Fruit fly (Drosophila melanogaster): ENCODE results near the gene EndoA.
A peak's percentile ranks its signal among the peaks of the same experiment; 100 is the strongest.

Gene EndoA

dm6 chr3R:18905921-18906878 lies at the start of gene EndoA (continued):
- peak; percentile 67 for TF ChIP-seq unc-4 (GFP tag; IDR thresholded peaks at IDR 0.05; ENCODE audit: partially characterized antibody)
- peak; percentile 16 for TF ChIP-seq CG9609 (GFP tag; optimal IDR thresholded peaks at IDR 0.05)
- peak; percentile 49 for TF ChIP-seq trem (tag; optimal IDR thresholded peaks at IDR 0.05)
- TF ChIP-seq CG17829 (tag; optimal IDR thresholded peaks at IDR 0.05): peak; percentile 72
- 0 out of 2 replicates have a peak, but pooled peaks have one; percentile 19 for TF ChIP-seq gsb (GFP tag; IDR thresholded peaks at IDR 0.05)
- peak; percentile 79 for TF ChIP-seq YL-1 (GFP tag; optimal IDR thresholded peaks at IDR 0.05)
- peak; percentile 44 for TF ChIP-seq zfh2 (GFP tag; optimal IDR thresholded peaks at IDR 0.05)
- peak; percentile 4; the same call in 1 of the 3 replicates for TF ChIP-seq CG11456 (GFP tag; IDR thresholded peaks at IDR 0.05)
- TF ChIP-seq Hmr (GFP tag; optimal IDR thresholded peaks at IDR 0.05): peak; percentile 78
- TF ChIP-seq danr (GFP tag; IDR thresholded peaks at IDR 0.05): no peak
- TF ChIP-seq Mrtf (GFP tag; IDR thresholded peaks at IDR 0.05): no peak
- peak; percentile 65 for TF ChIP-seq CG2116 (GFP tag; optimal IDR thresholded peaks at IDR 0.05)
- peak; percentile 71 for TF ChIP-seq nmo (GFP tag; optimal IDR thresholded peaks at IDR 0.05)
- peak; percentile 37 for TF ChIP-seq Xbp1 (GFP tag; optimal IDR thresholded peaks at IDR 0.05)
- TF ChIP-seq gro (GFP tag; optimal IDR thresholded peaks at IDR 0.05): no peak
- TF ChIP-seq knrl (GFP tag; IDR thresholded peaks at IDR 0.05; ENCODE audit: partially characterized antibody): peak; percentile 74
- peak; percentile 2 for TF ChIP-seq CG1602 (GFP tag; optimal IDR thresholded peaks at IDR 0.05)
- peak; percentile 24 for TF ChIP-seq kah (GFP tag; optimal IDR thresholded peaks at IDR 0.05)
- no peak for TF ChIP-seq vfl (GFP tag; optimal IDR thresholded peaks at IDR 0.05)
- TF ChIP-seq pnt (GFP tag; optimal IDR thresholded peaks at IDR 0.05): no peak
- TF ChIP-seq Sin3A (optimal IDR thresholded peaks at IDR 0.05): peak; percentile 18
- peak; percentile 68; the same call in 2 of the 3 replicates for TF ChIP-seq hb (GFP tag; IDR thresholded peaks at IDR 0.05; ENCODE audit: partially characterized antibody)
- TF ChIP-seq Drgx (GFP tag; IDR thresholded peaks at IDR 0.05): peak; percentile 58
- peak; percentile 61 for TF ChIP-seq CG2120 (GFP tag; optimal IDR thresholded peaks at IDR 0.05)
- TF ChIP-seq NFAT (GFP tag; IDR thresholded peaks at IDR 0.05): peak; percentile 24; the same call in 1 of the 2 replicates
- TF ChIP-seq CG10267 (tag; optimal IDR thresholded peaks at IDR 0.05): peak; percentile 64
- peak; percentile 22 for TF ChIP-seq Sox100B (GFP tag; optimal IDR thresholded peaks at IDR 0.05)
- TF ChIP-seq dati (GFP tag; IDR thresholded peaks at IDR 0.05): no peak
- TF ChIP-seq CG18599 (GFP tag; optimal IDR thresholded peaks at IDR 0.05): peak; percentile 61
- no peak for TF ChIP-seq Lim3 (GFP tag; IDR thresholded peaks at IDR 0.05)
- TF ChIP-seq CG17361 (GFP tag; IDR thresholded peaks at IDR 0.05): peak; percentile 74
- TF ChIP-seq Hr39 (optimal IDR thresholded peaks at IDR 0.05): no peak
- peak; percentile 5 for TF ChIP-seq ERR (GFP tag; optimal IDR thresholded peaks at IDR 0.05)
- peak; percentile 42 for TF ChIP-seq ftz-f1 (GFP tag; optimal IDR thresholded peaks at IDR 0.05)
- TF ChIP-seq Hsf (GFP tag; optimal IDR thresholded peaks at IDR 0.05): peak; percentile 5
- peak; percentile 16 for TF ChIP-seq CTCF (GFP tag; optimal IDR thresholded peaks at IDR 0.05)
- TF ChIP-seq gsb-n (tag; optimal IDR thresholded peaks at IDR 0.05): peak; percentile 65
- peak; percentile 51 for TF ChIP-seq CG10543 (GFP tag; optimal IDR thresholded peaks at IDR 0.05)
- TF ChIP-seq Dfd (GFP tag; optimal IDR thresholded peaks at IDR 0.05): no peak
- TF ChIP-seq H15 (GFP tag; IDR thresholded peaks at IDR 0.05): no peak
- peak; percentile 65 for TF ChIP-seq nerfin-1 (tag; optimal IDR thresholded peaks at IDR 0.05)
- no peak for TF ChIP-seq aop (GFP tag; IDR thresholded peaks at IDR 0.05)
- TF ChIP-seq CG9215 (GFP tag; IDR thresholded peaks at IDR 0.05): 0 out of 2 replicates have a peak, but pooled peaks have one; percentile 7
- peak; percentile 6 for TF ChIP-seq fd3F (GFP tag; optimal IDR thresholded peaks at IDR 0.05)
- peak; percentile 73 for TF ChIP-seq CG12391 (tag; optimal IDR thresholded peaks at IDR 0.05)
- no peak for TF ChIP-seq H2.0 (GFP tag; IDR thresholded peaks at IDR 0.05)
- TF ChIP-seq chm (GFP tag; IDR thresholded peaks at IDR 0.05): 0 out of 2 replicates have a peak, but pooled peaks have one; percentile 28
- peak; percentile 66 for TF ChIP-seq grau (tag; optimal IDR thresholded peaks at IDR 0.05)
- TF ChIP-seq dm (GFP tag; optimal IDR thresholded peaks at IDR 0.05): peak; percentile 1
- peak; percentile 56; the same call in 1 of the 2 replicates for TF ChIP-seq slbo (GFP tag; IDR thresholded peaks at IDR 0.05)

Data from whole organism, embryonic.